Worm (Caenorhabditis elegans) whole organism, mixed stage, embryonic: Measurements from ENCODE around the gene srbc-67.

ENCODE experiments used
- blmp-1 ChIP-seq: fragments of 150-350 bp; optimal IDR thresholded peaks from 2 replicates; lab custom pipeline; 2014; ENCODE audit warnings: missing biosample characterization, missing genetic modification characterization
- lin-13 ChIP-seq: fragments of 150-350 bp; optimal IDR thresholded peaks from 2 replicates; lab custom pipeline; 2014; ENCODE audit warnings: missing biosample characterization, missing genetic modification characterization
- mep-1 ChIP-seq: fragments of 150-350 bp; optimal IDR thresholded peaks from 2 replicates; lab custom pipeline; 2017; ENCODE audit warnings: missing biosample characterization, missing genetic modification reagents, missing genetic modification characterization, inconsistent platforms
- zip-8 ChIP-seq: fragments of 150-350 bp; optimal IDR thresholded peaks from 2 replicates; lab custom pipeline; 2014; ENCODE audit warnings: missing biosample characterization, missing genetic modification characterization

- TF ChIP-seq blmp-1 (tag; lab: Kevin White, UChicago) (no peak), zip-8 (no peak), lin-13 (tag; lab: Kevin White, UChicago) (no peak), mep-1 (tag; lab: Kevin White, UChicago) (no peak)
Measured at ce11 chrV:3578813-3579212, 37.8 kb upstream of the srbc-67 start, which contains the start of gene pygl-1.
